Worm (Caenorhabditis elegans) whole organism, L4 larva: ENCODE results near the gene srg-31.

Source experiments
- T20F7.1 ChIP-seq: fragments of 200-800 bp; sonication (Bioruptor generic); optimal IDR thresholded peaks from 2 replicates; lab custom pipeline; 2018; ENCODE audit warnings: mild to moderate bottlenecking, missing genetic modification characterization, missing compliant biosample characterization
- ceh-20 ChIP-seq: fragments of 200-800 bp; sonication (Bioruptor generic); IDR thresholded peaks from 2 replicates; pipeline ENCODE4 v1.3.6; 2022; ENCODE audit warnings: missing genetic modification reagents, missing genetic modification characterization, missing compliant biosample characterization
- hif-1 ChIP-seq, 2 experiments: sonication (generic microtip); optimal IDR thresholded peaks; 2 replicates each; lab custom pipeline; 2016 to 2017; ENCODE audit warnings: missing compliant biosample characterization in 2 of 2, missing genetic modification characterization in 2 of 2, missing genetic modification reagents in 2 of 2, missing genotype in 2 of 2, mild to moderate bottlenecking in 1 of 2
- lin-38 ChIP-seq: fragments of 200-800 bp; sonication (Bioruptor generic); IDR thresholded peaks from 2 replicates; pipeline ENCODE4 v1.3.6; 2022; ENCODE audit warnings: missing genetic modification reagents, missing genetic modification characterization, missing compliant biosample characterization
- mxl-3 ChIP-seq: fragments of 200-800 bp; sonication (Bioruptor generic); optimal IDR thresholded peaks from 2 replicates; lab custom pipeline; 2018; ENCODE audit warnings: mild to moderate bottlenecking, missing genetic modification characterization, missing compliant biosample characterization
- nhr-28 ChIP-seq: fragments of 150-350 bp; optimal IDR thresholded peaks from 2 replicates; lab custom pipeline; 2014; ENCODE audit warnings: missing biosample characterization, missing genetic modification characterization
- snpc-1.2 ChIP-seq: fragments of 200-800 bp; sonication (Bioruptor generic); IDR thresholded peaks from 2 replicates; pipeline ENCODE4 v1.3.6; 2022; ENCODE audit warnings: missing genetic modification reagents, missing genetic modification characterization, missing compliant biosample characterization
- tra-1 ChIP-seq: fragments of 200-800 bp; sonication (Bioruptor generic); IDR thresholded peaks from 2 replicates; pipeline ENCODE4 v1.3.6; 2022; ENCODE audit warnings: missing genetic modification reagents, missing genetic modification characterization, missing compliant biosample characterization
- unc-62 ChIP-seq, 3 experiments: fragments of 150-350 bp in 1 of 3; sonication (generic microtip); optimal IDR thresholded peaks in 2 of 3; peaks in 1 of 3; 1 replicate in 1 of 3; 2 replicates in 2 of 3; lab custom pipeline; 2014 to 2017; ENCODE audit warnings: missing biosample characterization in 3 of 3, missing genetic modification characterization in 3 of 3, missing genetic modification reagents in 3 of 3, missing genotype in 1 of 3

Gene srg-31

DNA sequence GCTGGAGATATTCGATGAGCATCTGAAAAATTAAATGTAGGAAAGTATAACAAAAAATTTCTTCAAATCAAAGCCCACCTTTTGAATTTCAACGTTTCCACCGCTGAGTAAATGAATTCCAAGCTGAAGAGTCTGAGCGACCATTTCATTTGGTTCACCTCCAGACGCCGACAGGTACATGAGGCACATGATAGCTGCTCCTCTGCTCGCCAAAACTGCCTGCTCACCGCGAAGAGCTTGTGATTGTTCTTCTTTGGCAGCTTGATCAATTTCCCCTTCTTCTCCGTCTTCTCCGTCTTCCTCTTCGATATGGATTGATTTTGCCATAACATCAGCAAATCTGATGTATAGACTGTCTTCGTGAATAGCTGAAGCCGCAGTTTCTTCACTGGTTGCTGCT lies 47.3 kb downstream of the srg-31 start:
- TF ChIP-seq unc-62 (GFP tag; optimal IDR thresholded peaks at IDR 0.05 in 1 of 2; lab: Kevin White, UChicago): peak in 1 of 2 experiments; percentile 93
- TF ChIP-seq unc-62 (tag; optimal IDR thresholded peaks at IDR 0.05; lab: Kevin White, UChicago): no peak
- no peak for TF ChIP-seq lin-38 (GFP tag; lab: Robert Waterston, UW)
- TF ChIP-seq T20F7.1 (GFP tag; lab: Kevin White, UChicago): no peak

DNA sequence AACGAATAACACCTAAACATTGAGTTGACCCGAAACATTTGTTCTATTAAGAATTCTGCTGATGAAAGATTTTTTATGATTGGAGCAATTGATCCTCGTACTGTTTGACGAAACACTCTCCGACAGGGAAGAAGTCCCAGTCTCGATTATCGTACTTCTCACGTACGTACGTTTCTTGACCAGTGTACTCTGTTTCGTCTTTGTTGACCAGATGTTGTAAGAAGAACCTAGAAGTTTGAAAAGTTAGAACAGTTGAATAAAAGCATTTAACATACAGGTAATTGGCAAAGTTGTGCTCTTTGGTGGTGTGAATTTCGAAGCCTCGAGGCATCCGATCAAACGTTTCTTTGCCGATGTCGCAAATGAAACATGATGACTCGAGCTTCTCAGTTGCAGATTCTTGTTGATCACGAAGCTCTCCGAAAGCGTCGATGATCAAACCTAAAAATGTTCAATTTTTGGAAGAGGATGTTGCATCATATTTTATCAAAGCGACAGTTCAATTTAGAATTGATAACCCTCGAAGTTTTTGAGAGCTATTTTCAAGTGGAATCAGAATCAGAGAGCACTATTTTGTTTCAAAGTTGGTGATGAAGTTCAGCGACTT lies 51.7 kb downstream of the srg-31 start:
- TF ChIP-seq unc-62 (GFP tag; optimal IDR thresholded peaks at IDR 0.05 in 1 of 2; lab: Kevin White, UChicago) (peak in 1 of 2 experiments; percentile 98), unc-62 (tag; optimal IDR thresholded peaks at IDR 0.05; lab: Kevin White, UChicago) (no peak), tra-1 (no peak), hif-1 (tag; optimal IDR thresholded peaks at IDR 0.05; lab: Kevin White, UChicago) (no peak), nhr-28 (tag; lab: Kevin White, UChicago) (no peak), ceh-20 (GFP tag; lab: Robert Waterston, UW) (no peak), mxl-3 (GFP tag; lab: Kevin White, UChicago) (no peak), snpc-1.2 (no peak)
